Worm (Caenorhabditis elegans) whole organism, L4 larva: ENCODE measurements around the gene F58E6.8.

Experiments used
- F37D6.2 ChIP-seq: sonication (generic microtip); optimal IDR thresholded peaks from 2 replicates; lab custom pipeline; 2016; ENCODE audit warnings: mild to moderate bottlenecking, missing genetic modification characterization, missing compliant biosample characterization
- Y105C5A.15 ChIP-seq: fragments of 200-800 bp; sonication (Bioruptor generic); IDR thresholded peaks from 2 replicates; pipeline ENCODE4 v1.3.6; 2022; ENCODE audit warnings: missing genetic modification characterization, missing compliant biosample characterization
- Y48G9A.11 ChIP-seq: fragments of 200-800 bp; sonication (Bioruptor generic); IDR thresholded peaks from 2 replicates; pipeline ENCODE4 v1.3.6; 2022; ENCODE audit warnings: missing genetic modification reagents, missing genetic modification characterization, missing compliant biosample characterization
- Y5F2A.4 ChIP-seq: fragments of 200-800 bp; sonication (Bioruptor generic); optimal IDR thresholded peaks from 2 replicates; lab custom pipeline; 2018; ENCODE audit warnings: mild to moderate bottlenecking, missing genetic modification characterization, missing compliant biosample characterization
- ZK546.5 ChIP-seq, 2 experiments: sonication (generic microtip); optimal IDR thresholded peaks; 2 replicates each; lab custom pipeline; 2017; ENCODE audit warnings: missing biosample characterization in 2 of 2, missing genetic modification characterization in 2 of 2
- aha-1 ChIP-seq: fragments of 150-350 bp; peaks from one replicate; lab custom pipeline; 2014; ENCODE audit warnings: missing biosample characterization, missing genetic modification characterization
- ama-1 ChIP-seq: fragments of 150-350 bp; optimal IDR thresholded peaks from 2 replicates; lab custom pipeline; 2014; ENCODE audit warnings: inconsistent platforms, mixed read lengths
- ceh-32 ChIP-seq: sonication (generic microtip); optimal IDR thresholded peaks from 2 replicates; lab custom pipeline; 2016; ENCODE audit warnings: mild to moderate bottlenecking, missing genetic modification characterization, missing compliant biosample characterization; ENCODE audit not compliant: poor library complexity
- ceh-62 ChIP-seq: sonication (generic microtip); optimal IDR thresholded peaks from 2 replicates; lab custom pipeline; 2017; ENCODE audit warnings: missing biosample characterization, missing genetic modification characterization
- ces-1 ChIP-seq: fragments of 150-350 bp; sonication (generic microtip); optimal IDR thresholded peaks from 4 replicates; lab custom pipeline; 2014; ENCODE audit warnings: missing biosample characterization, missing genetic modification reagents, missing genetic modification characterization
- cey-2 ChIP-seq: sonication (generic microtip); optimal IDR thresholded peaks from 3 replicates; lab custom pipeline; 2017; ENCODE audit warnings: missing genetic modification characterization, mild to moderate bottlenecking, missing compliant biosample characterization, antibody characterized with exemption, borderline replicate concordance; ENCODE audit not compliant: insufficient read depth
- dmd-6 ChIP-seq: fragments of 200-800 bp; sonication (Bioruptor generic); IDR thresholded peaks from 2 replicates; pipeline ENCODE4 v1.3.6; 2022; ENCODE audit warnings: missing genetic modification reagents, missing genetic modification characterization, missing compliant biosample characterization
- dmd-9 ChIP-seq: fragments of 200-800 bp; sonication (Bioruptor generic); IDR thresholded peaks from 2 replicates; pipeline ENCODE4 v1.3.6; 2022; ENCODE audit warnings: missing genetic modification reagents, missing genetic modification characterization, missing compliant biosample characterization
- dpl-1 ChIP-seq: fragments of 150-350 bp; optimal IDR thresholded peaks from 2 replicates; lab custom pipeline; 2014; ENCODE audit warnings: missing biosample characterization, missing genetic modification reagents, missing genetic modification characterization
- duxl-1 ChIP-seq: sonication (generic microtip); optimal IDR thresholded peaks from 2 replicates; lab custom pipeline; 2016; ENCODE audit warnings: mild to moderate bottlenecking, missing genetic modification characterization, moderate library complexity, missing compliant biosample characterization; ENCODE audit not compliant: poor library complexity
- egl-27 ChIP-seq: sonication (generic microtip); optimal IDR thresholded peaks from 3 replicates; lab custom pipeline; 2017; ENCODE audit warnings: missing biosample characterization, missing genetic modification reagents, missing genetic modification characterization
- gei-8 ChIP-seq: fragments of 200-800 bp; sonication (Bioruptor generic); optimal IDR thresholded peaks from 2 replicates; lab custom pipeline; 2018; ENCODE audit warnings: mild to moderate bottlenecking, missing genetic modification characterization, missing compliant biosample characterization
- hif-1 ChIP-seq, 2 experiments: sonication (generic microtip); optimal IDR thresholded peaks; 2 replicates each; lab custom pipeline; 2016 to 2017; ENCODE audit warnings: missing compliant biosample characterization in 2 of 2, missing genetic modification characterization in 2 of 2, missing genetic modification reagents in 2 of 2, missing genotype in 2 of 2, mild to moderate bottlenecking in 1 of 2
- hlh-30 ChIP-seq: sonication (generic microtip); optimal IDR thresholded peaks from 2 replicates; lab custom pipeline; 2017; ENCODE audit warnings: antibody characterized with exemption, mild to moderate bottlenecking, missing genetic modification characterization, missing compliant biosample characterization; ENCODE audit not compliant: insufficient read depth
- hmg-1.1 ChIP-seq: fragments of 200-800 bp; sonication (Bioruptor generic); IDR thresholded peaks from 2 replicates; pipeline ENCODE4 v1.3.6; 2022; ENCODE audit warnings: missing genetic modification reagents, missing genetic modification characterization, missing compliant biosample characterization
- jun-1 ChIP-seq: fragments of 150-350 bp; optimal IDR thresholded peaks from 2 replicates; lab custom pipeline; 2014; ENCODE audit warnings: missing biosample characterization, missing genetic modification reagents, missing genetic modification characterization
- lim-7 ChIP-seq: fragments of 200-800 bp; sonication (Bioruptor generic); IDR thresholded peaks from 2 replicates; pipeline ENCODE4 v1.3.6; 2022; ENCODE audit warnings: missing genetic modification characterization, missing compliant biosample characterization
- lin-29 ChIP-seq: fragments of 200-800 bp; sonication (Bioruptor generic); IDR thresholded peaks from 2 replicates; pipeline ENCODE4 v1.3.6; 2022; ENCODE audit warnings: missing genetic modification reagents, missing genetic modification characterization, missing compliant biosample characterization
- lin-38 ChIP-seq: fragments of 200-800 bp; sonication (Bioruptor generic); IDR thresholded peaks from 2 replicates; pipeline ENCODE4 v1.3.6; 2022; ENCODE audit warnings: missing genetic modification reagents, missing genetic modification characterization, missing compliant biosample characterization
- lsy-2 ChIP-seq, 2 experiments: fragments of 150-350 bp in 1 of 2; sonication (generic microtip) in 1 of 2; optimal IDR thresholded peaks; 2 replicates each; lab custom pipeline; 2014 to 2017; ENCODE audit warnings: missing biosample characterization in 2 of 2, missing genetic modification characterization in 2 of 2
- madf-5 ChIP-seq, 2 experiments: fragments of 200-800 bp; sonication (Bioruptor generic); IDR thresholded peaks; 2 replicates each; pipeline ENCODE4 v1.3.6; 2022; ENCODE audit warnings: missing compliant biosample characterization in 2 of 2, missing genetic modification characterization in 2 of 2
- madf-9 ChIP-seq: fragments of 200-800 bp; sonication (Bioruptor generic); conservative IDR thresholded peaks from 2 replicates; pipeline ENCODE4 v1.3.6; 2022; ENCODE audit warnings: missing genetic modification reagents, missing genetic modification characterization, missing compliant biosample characterization
- mdt-29 ChIP-seq: fragments of 200-800 bp; sonication (Bioruptor generic); IDR thresholded peaks from 2 replicates; pipeline ENCODE4 v1.3.6; 2022; ENCODE audit warnings: missing genetic modification reagents, missing genetic modification characterization, missing compliant biosample characterization
- mep-1 ChIP-seq: fragments of 150-350 bp; sonication (generic microtip); optimal IDR thresholded peaks from 3 replicates; lab custom pipeline; 2014; ENCODE audit warnings: missing biosample characterization, missing genetic modification characterization
- mes-2 ChIP-seq: sonication (generic microtip); optimal IDR thresholded peaks from 2 replicates; lab custom pipeline; 2016; ENCODE audit warnings: missing genotype, mild to moderate bottlenecking, missing genetic modification characterization, missing compliant biosample characterization; ENCODE audit not compliant: poor library complexity, severe bottlenecking
- mxl-2 ChIP-seq: fragments of 200-800 bp; sonication (Bioruptor generic); conservative IDR thresholded peaks from 2 replicates; pipeline ENCODE4 v1.3.6; 2022; ENCODE audit warnings: missing genetic modification reagents, missing genetic modification characterization, missing compliant biosample characterization
- nhr-11 ChIP-seq: fragments of 150-350 bp; optimal IDR thresholded peaks from 2 replicates; lab custom pipeline; 2014; ENCODE audit warnings: missing biosample characterization, missing genetic modification characterization
- nhr-111 ChIP-seq: fragments of 200-800 bp; sonication (Bioruptor generic); optimal IDR thresholded peaks from 2 replicates; lab custom pipeline; 2018; ENCODE audit warnings: mild to moderate bottlenecking, missing genetic modification characterization, missing compliant biosample characterization
- nhr-237 ChIP-seq: sonication (generic microtip); optimal IDR thresholded peaks from 2 replicates; lab custom pipeline; 2017; ENCODE audit warnings: missing biosample characterization, missing genetic modification characterization
- nhr-41 ChIP-seq: fragments of 200-800 bp; sonication (Bioruptor generic); IDR thresholded peaks from 2 replicates; pipeline ENCODE4 v1.3.6; 2022; ENCODE audit warnings: missing genetic modification reagents, missing genetic modification characterization, missing compliant biosample characterization
- nhr-76 ChIP-seq: fragments of 150-350 bp; optimal IDR thresholded peaks from 2 replicates; lab custom pipeline; 2014; ENCODE audit warnings: missing biosample characterization, missing genetic modification characterization
- pqm-1 ChIP-seq: sonication (generic microtip); optimal IDR thresholded peaks from 2 replicates; lab custom pipeline; 2017; ENCODE audit warnings: missing biosample characterization, missing genetic modification characterization
- saeg-2 ChIP-seq: fragments of 200-800 bp; sonication (Bioruptor generic); IDR thresholded peaks from 2 replicates; pipeline ENCODE4 v1.3.6; 2022; ENCODE audit warnings: missing genetic modification reagents, missing genetic modification characterization, missing compliant biosample characterization
- sdz-12 ChIP-seq: fragments of 200-800 bp; sonication (Bioruptor generic); optimal IDR thresholded peaks from 2 replicates; lab custom pipeline; 2018; ENCODE audit warnings: mild to moderate bottlenecking, missing genetic modification characterization, missing compliant biosample characterization
- set-16 ChIP-seq: fragments of 200-800 bp; sonication (Bioruptor generic); IDR thresholded peaks from 2 replicates; pipeline ENCODE4 v1.3.6; 2022; ENCODE audit warnings: missing genetic modification reagents, missing genetic modification characterization, missing compliant biosample characterization
- snpc-1.2 ChIP-seq: fragments of 200-800 bp; sonication (Bioruptor generic); IDR thresholded peaks from 2 replicates; pipeline ENCODE4 v1.3.6; 2022; ENCODE audit warnings: missing genetic modification reagents, missing genetic modification characterization, missing compliant biosample characterization
- snpc-4 ChIP-seq: fragments of 150-350 bp; optimal IDR thresholded peaks from 2 replicates; lab custom pipeline; 2014; ENCODE audit warnings: missing biosample characterization, missing genetic modification characterization
- tag-97 ChIP-seq: fragments of 200-800 bp; sonication (Bioruptor generic); IDR thresholded peaks from 2 replicates; pipeline ENCODE4 v1.3.6; 2022; ENCODE audit warnings: missing genetic modification characterization, missing compliant biosample characterization
- tra-1 ChIP-seq: fragments of 200-800 bp; sonication (Bioruptor generic); IDR thresholded peaks from 2 replicates; pipeline ENCODE4 v1.3.6; 2022; ENCODE audit warnings: missing genetic modification reagents, missing genetic modification characterization, missing compliant biosample characterization
- unc-39 ChIP-seq: sonication (generic microtip); optimal IDR thresholded peaks from 2 replicates; lab custom pipeline; 2017; ENCODE audit warnings: missing biosample characterization, missing genetic modification characterization
- unc-62 ChIP-seq, 3 experiments: fragments of 150-350 bp in 1 of 3; sonication (generic microtip); optimal IDR thresholded peaks in 2 of 3; peaks in 1 of 3; 1 replicate in 1 of 3; 2 replicates in 2 of 3; lab custom pipeline; 2014 to 2017; ENCODE audit warnings: missing biosample characterization in 3 of 3, missing genetic modification characterization in 3 of 3, missing genetic modification reagents in 3 of 3, missing genotype in 1 of 3
- vab-7 ChIP-seq: fragments of 200-800 bp; sonication (Bioruptor generic); IDR thresholded peaks from 2 replicates; pipeline ENCODE4 v1.3.6; 2022; ENCODE audit warnings: missing genetic modification reagents, missing genetic modification characterization, missing compliant biosample characterization
- zfp-3 ChIP-seq: fragments of 200-800 bp; sonication (Bioruptor generic); conservative IDR thresholded peaks from 2 replicates; pipeline ENCODE4 v1.3.6; 2022; ENCODE audit warnings: missing genetic modification reagents, missing genetic modification characterization, missing compliant biosample characterization
- zip-11 ChIP-seq: fragments of 200-800 bp; sonication (Bioruptor generic); IDR thresholded peaks from 2 replicates; pipeline ENCODE4 v1.3.6; 2022; ENCODE audit warnings: missing genetic modification characterization, missing compliant biosample characterization
- ztf-11 ChIP-seq: fragments of 150-350 bp; optimal IDR thresholded peaks from 2 replicates; lab custom pipeline; 2014; ENCODE audit warnings: missing biosample characterization, missing genetic modification characterization

F58E6.8 gene

DNA sequence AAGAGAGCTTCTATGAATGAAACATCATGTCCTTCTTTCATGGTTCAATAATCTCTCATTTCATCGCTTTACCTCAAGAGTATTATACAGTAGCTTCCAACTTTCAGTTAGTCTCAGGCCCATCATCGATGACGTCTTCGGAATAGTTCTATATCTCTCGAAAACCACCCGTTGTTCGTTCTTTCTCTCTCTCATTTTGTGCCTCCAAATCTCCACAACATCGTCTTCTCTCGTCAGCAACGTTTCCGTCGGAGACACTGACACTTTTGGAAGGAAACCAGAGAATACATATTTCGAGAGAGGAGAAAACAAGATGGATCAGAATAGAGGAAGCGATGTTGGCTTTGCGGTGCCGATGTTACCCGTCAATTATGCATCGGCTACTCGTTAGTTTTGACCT is 23.8 kb downstream of the F58E6.8 start:
- TF ChIP-seq jun-1 (no peak), dmd-9 (no peak), lin-29 (no peak), sdz-12 (GFP tag; lab: Kevin White, UChicago) (no peak), nhr-11 (tag; lab: Kevin White, UChicago) (no peak), unc-62 (GFP tag; optimal IDR thresholded peaks at IDR 0.05 in 1 of 2; lab: Kevin White, UChicago) (peak in 1 of 2 experiments; percentile 78), unc-62 (tag; optimal IDR thresholded peaks at IDR 0.05; lab: Kevin White, UChicago) (no peak), pqm-1 (tag; lab: Kevin White, UChicago) (no peak), mes-2 (tag; lab: Kevin White, UChicago) (peak; percentile 47), nhr-111 (no peak), ceh-62 (tag; lab: Kevin White, UChicago) (no peak), snpc-4 (tag; lab: Kevin White, UChicago) (no peak), saeg-2 (GFP tag; lab: Robert Waterston, UW) (0 out of 2 replicates have a peak, but pooled peaks have one; percentile 17), lin-38 (no peak; the same call in 1 of the 2 replicates), ces-1 (no peak), tag-97 (GFP tag; lab: Robert Waterston, UW) (no peak), tra-1 (GFP tag; lab: Robert Waterston, UW) (no peak), mep-1 (tag; lab: Kevin White, UChicago) (no peak), nhr-41 (no peak), zip-11 (GFP tag; lab: Robert Waterston, UW) (no peak), ama-1 (lab: Kevin White, UChicago) (peak; percentile 43), duxl-1 (tag; lab: Kevin White, UChicago) (no peak), mxl-2 (no peak), madf-5 (GFP tag; IDR thresholded peaks at IDR 0.05; lab: Robert Waterston, UW) (no peak), zfp-3 (GFP tag; lab: Robert Waterston, UW) (no peak), set-16 (no peak), ZK546.5 (tag; optimal IDR thresholded peaks at IDR 0.05; lab: Kevin White, UChicago) (no peak), Y5F2A.4 (GFP tag; lab: Kevin White, UChicago) (peak; percentile 41), Y48G9A.11 (GFP tag; lab: Robert Waterston, UW) (no peak; the same call in 1 of the 2 replicates), hif-1 (tag; optimal IDR thresholded peaks at IDR 0.05; lab: Kevin White, UChicago) (no peak), hmg-1.1 (GFP tag; lab: Robert Waterston, UW) (no peak), unc-39 (tag; lab: Kevin White, UChicago) (no peak), vab-7 (peak; percentile 66; the same call in 1 of the 2 replicates), aha-1 (tag; lab: Kevin White, UChicago) (peak; percentile 80), egl-27 (no peak), cey-2 (tag; lab: Kevin White, UChicago) (no peak), ceh-32 (no peak), gei-8 (GFP tag; lab: Kevin White, UChicago) (no peak), nhr-237 (tag; lab: Kevin White, UChicago) (no peak), dmd-6 (GFP tag; lab: Robert Waterston, UW) (no peak), ztf-11 (tag; lab: Kevin White, UChicago) (no peak), F37D6.2 (tag; lab: Kevin White, UChicago) (no peak), snpc-1.2 (no peak), hlh-30 (tag; lab: Kevin White, UChicago) (no peak), nhr-76 (tag; lab: Kevin White, UChicago) (no peak), dpl-1 (GFP tag; lab: Kevin White, UChicago) (no peak), madf-9 (no peak), lim-7 (0 out of 2 replicates have a peak, but pooled peaks have one; percentile 5), Y105C5A.15 (GFP tag; lab: Robert Waterston, UW) (0 out of 2 replicates have a peak, but pooled peaks have one; percentile 3), mdt-29 (GFP tag; lab: Robert Waterston, UW) (peak; percentile 54), lsy-2 (tag; optimal IDR thresholded peaks at IDR 0.05; lab: Kevin White, UChicago) (peak; percentile 33 to 35)
